Worm (Caenorhabditis elegans): Measurements from ENCODE around the gene nlp-81.

nlp-81 gene

DNA sequence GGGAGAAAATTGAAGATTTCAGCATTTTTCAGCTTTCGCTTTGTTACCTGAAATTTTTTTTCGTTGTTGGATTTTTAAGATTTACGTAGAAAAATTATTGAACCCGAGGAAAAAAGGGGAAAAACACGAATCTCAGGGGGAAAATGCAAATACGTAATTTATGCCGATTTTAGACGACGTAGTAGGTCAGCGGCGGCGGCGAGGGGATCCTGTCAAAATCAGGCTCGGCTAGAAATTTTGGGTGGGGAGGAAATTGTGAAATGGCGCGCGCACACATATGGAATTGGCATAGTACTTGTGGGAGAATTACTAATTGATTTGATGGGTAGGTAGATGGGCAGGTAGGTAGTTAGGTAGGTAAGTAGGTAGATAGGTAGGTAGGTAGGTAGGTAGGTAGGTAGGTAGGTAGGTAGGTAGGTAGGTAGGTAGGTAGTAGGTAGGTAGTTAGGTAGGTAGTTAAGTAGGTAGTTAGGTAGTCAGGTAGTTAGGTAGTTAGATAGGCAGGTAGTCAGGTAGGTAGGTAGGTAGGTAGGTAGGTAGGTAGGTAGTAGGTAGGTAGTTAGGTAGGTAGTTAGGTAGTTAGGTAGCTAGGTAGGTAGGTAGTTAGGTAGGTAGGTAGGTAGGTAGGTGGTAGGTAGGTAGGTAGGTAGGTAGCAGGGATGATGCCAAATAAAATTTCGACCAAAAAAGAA, at the start of gene nlp-81:
nlp-81 (minus strand) TSS at position 51 of the 692 bp plus-strand sequence.
- TF ChIP-seq sptf-1 (tag; optimal IDR thresholded peaks at IDR 0.05) (peak; percentile 66), ztf-11 (tag; optimal IDR thresholded peaks at IDR 0.05) (no peak)

- no peak for TF ChIP-seq snpc-4 (tag; optimal IDR thresholded peaks at IDR 0.05)
- TF ChIP-seq unc-39 (tag; optimal IDR thresholded peaks at IDR 0.05): no peak
- TF ChIP-seq drap-1 (GFP tag; optimal IDR thresholded peaks at IDR 0.05): no peak
- no peak for TF ChIP-seq nhr-237 (tag; optimal IDR thresholded peaks at IDR 0.05)
- no peak for TF ChIP-seq pha-4 (tag; optimal IDR thresholded peaks at IDR 0.05)
- TF ChIP-seq ceh-43 (GFP tag; optimal IDR thresholded peaks at IDR 0.05): no peak
- no peak for TF ChIP-seq unc-62 (GFP tag; optimal IDR thresholded peaks at IDR 0.05)
- no peak for TF ChIP-seq ceh-39 (tag; optimal IDR thresholded peaks at IDR 0.05)
- TF ChIP-seq mep-1 (tag; optimal IDR thresholded peaks at IDR 0.05): no peak
- TF ChIP-seq ceh-83 (GFP tag; optimal IDR thresholded peaks at IDR 0.05): no peak
- TF ChIP-seq nhr-28 (tag; optimal IDR thresholded peaks at IDR 0.05): no peak
- no peak for TF ChIP-seq elt-1 (tag; optimal IDR thresholded peaks at IDR 0.05; ENCODE audit: borderline replicate concordance, insufficient read depth)
- no peak for TF ChIP-seq nhr-12 (tag; optimal IDR thresholded peaks at IDR 0.05)
- no peak for TF ChIP-seq ces-1 (GFP tag; optimal IDR thresholded peaks at IDR 0.05)
- TF ChIP-seq lsy-2 (tag; optimal IDR thresholded peaks at IDR 0.05): no peak
Observed at ce11 chrIV:3222140-3222539, 46.2 kb upstream of the nlp-81 start, which contains the start of gene Y67D8A.2. Gene Y67D8A.2 (plus strand): TSS chrIV:3222440.

DNA sequence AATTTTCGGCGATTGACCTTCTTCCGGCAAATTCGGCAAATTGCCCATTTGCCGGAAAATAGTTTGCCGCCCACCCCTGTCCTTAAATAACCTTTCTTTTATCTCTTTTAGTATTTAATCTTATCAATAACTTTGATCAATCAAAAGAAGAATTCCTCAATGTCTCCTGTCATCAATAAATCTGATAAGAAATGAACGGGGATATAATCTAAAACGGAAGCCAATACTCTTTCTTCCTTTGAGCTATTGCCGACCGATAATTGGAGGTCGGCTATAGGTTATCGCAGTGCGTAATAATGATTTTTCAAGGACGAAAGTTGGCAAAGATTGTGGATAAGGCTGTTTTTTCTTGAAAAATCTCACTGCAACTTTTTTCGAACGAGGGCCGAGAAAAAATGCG, 45.2 kb upstream of the nlp-81 start:
- TF ChIP-seq nhr-12 (tag; optimal IDR thresholded peaks at IDR 0.05) (no peak), flh-1 (GFP tag; optimal IDR thresholded peaks at IDR 0.05) (no peak), drap-1 (GFP tag; optimal IDR thresholded peaks at IDR 0.05) (no peak), nhr-237 (tag; optimal IDR thresholded peaks at IDR 0.05) (no peak), elt-1 (tag; optimal IDR thresholded peaks at IDR 0.05; ENCODE audit: borderline replicate concordance, insufficient read depth) (peak; percentile 87), unc-62 (GFP tag; optimal IDR thresholded peaks at IDR 0.05) (peak; percentile 66), lsy-2 (tag; optimal IDR thresholded peaks at IDR 0.05) (no peak), ham-2 (GFP tag; optimal IDR thresholded peaks at IDR 0.05) (peak; percentile 72)

ce11 chrIV:3213426-3213825, 37.5 kb upstream of the nlp-81 start, which contains the start of gene slmp-1:
Gene slmp-1 (plus strand): TSS chrIV:3213760.
- TF ChIP-seq ces-1 (GFP tag; optimal IDR thresholded peaks at IDR 0.05) (peak; percentile 4), unc-62 (GFP tag; optimal IDR thresholded peaks at IDR 0.05) (no peak), mep-1 (tag; optimal IDR thresholded peaks at IDR 0.05) (peak; percentile 28), lsy-2 (tag; optimal IDR thresholded peaks at IDR 0.05) (peak; percentile 42), hlh-1 (tag; optimal IDR thresholded peaks at IDR 0.05) (peak; percentile 9), nhr-237 (tag; optimal IDR thresholded peaks at IDR 0.05) (peak; percentile 13)

ce11 chrIV:3211929-3212328, 36.0 kb upstream of the nlp-81 start:
- TF ChIP-seq ceh-39 (tag; optimal IDR thresholded peaks at IDR 0.05): no peak
- no peak for TF ChIP-seq nhr-76 (tag; optimal IDR thresholded peaks at IDR 0.05)
- TF ChIP-seq unc-39 (tag; optimal IDR thresholded peaks at IDR 0.05): no peak
- no peak for TF ChIP-seq nhr-237 (tag; optimal IDR thresholded peaks at IDR 0.05)
- TF ChIP-seq tbx-8 (GFP tag; optimal IDR thresholded peaks at IDR 0.05): no peak
- no peak for TF ChIP-seq unc-120 (tag; optimal IDR thresholded peaks at IDR 0.05; ENCODE audit: poor library complexity, severe bottlenecking)
- TF ChIP-seq lin-13 (tag; optimal IDR thresholded peaks at IDR 0.05): no peak
- no peak for TF ChIP-seq elt-1 (tag; optimal IDR thresholded peaks at IDR 0.05; ENCODE audit: borderline replicate concordance, insufficient read depth)

- TF ChIP-seq nhr-28 (tag; optimal IDR thresholded peaks at IDR 0.05) (no peak), sem-2 (GFP tag; optimal IDR thresholded peaks at IDR 0.05) (no peak), unc-39 (tag; optimal IDR thresholded peaks at IDR 0.05) (no peak), nhr-237 (tag; optimal IDR thresholded peaks at IDR 0.05) (no peak), drap-1 (GFP tag; optimal IDR thresholded peaks at IDR 0.05) (no peak), blmp-1 (tag; optimal IDR thresholded peaks at IDR 0.05) (no peak), mab-5 (tag; optimal IDR thresholded peaks at IDR 0.05) (no peak)
Observed at ce11 chrIV:3202111-3202510, 26.2 kb upstream of the nlp-81 start, which contains the start of the genes Y67D8B.3 and Y67D8B.5. Gene Y67D8B.3 (minus strand): TSS chrIV:3202211. Gene Y67D8B.5 (plus strand): TSS chrIV:3202343.

Measured in whole organism, mixed stage, embryonic.